Worm (Caenorhabditis elegans) whole organism, midembryonic: Measurements from ENCODE around the gene C53D6.4.

ENCODE experiments used
- cog-1 ChIP-seq: sonication (generic microtip); optimal IDR thresholded peaks from 2 replicates; lab custom pipeline; 2016; ENCODE audit warnings: missing genetic modification characterization, missing compliant biosample characterization
- flt-1 ChIP-seq: fragments of 200-800 bp; sonication (Bioruptor generic); IDR thresholded peaks from 2 replicates; pipeline ENCODE4 v1.3.6; 2022; ENCODE audit warnings: missing genetic modification characterization, missing compliant biosample characterization
- med-1 ChIP-seq: sonication (generic microtip); optimal IDR thresholded peaks from 2 replicates; lab custom pipeline; 2017; ENCODE audit warnings: missing genetic modification characterization, mild to moderate bottlenecking, missing compliant biosample characterization, antibody characterized with exemption, missing genetic modification reagents; ENCODE audit not compliant: insufficient read depth
- ref-1 ChIP-seq: fragments of 200-800 bp; sonication (Bioruptor generic); conservative IDR thresholded peaks from 2 replicates; pipeline ENCODE4 v1.3.6; 2022; ENCODE audit warnings: missing genetic modification reagents, missing genetic modification characterization, missing compliant biosample characterization
- tab-1 ChIP-seq: fragments of 200-800 bp; sonication (Bioruptor generic); IDR thresholded peaks from 2 replicates; pipeline ENCODE4 v1.3.6; 2022; ENCODE audit warnings: missing genetic modification characterization, missing compliant biosample characterization
- ztf-23 ChIP-seq: fragments of 200-800 bp; sonication (Bioruptor generic); IDR thresholded peaks from 2 replicates; pipeline ENCODE4 v1.3.6; 2022; ENCODE audit warnings: missing genetic modification reagents, missing genetic modification characterization, missing compliant biosample characterization
- ztf-29 ChIP-seq: fragments of 200-800 bp; sonication (Bioruptor generic); IDR thresholded peaks from 2 replicates; pipeline ENCODE4 v1.3.6; 2022; ENCODE audit warnings: missing genetic modification reagents, missing genetic modification characterization, missing compliant biosample characterization

ce11 chrIV:9000664-9001063 lies 20.1 kb downstream of the C53D6.4 start:
- TF ChIP-seq flt-1 (no peak), tab-1 (GFP tag; lab: Robert Waterston, UW) (no peak), ref-1 (GFP tag; lab: Robert Waterston, UW) (no peak), med-1 (GFP tag; lab: Kevin White, UChicago) (no peak), cog-1 (tag; lab: Kevin White, UChicago) (no peak), ztf-29 (GFP tag; lab: Robert Waterston, UW) (no peak), ztf-23 (GFP tag; lab: Robert Waterston, UW) (no peak)
